Fruit fly (Drosophila melanogaster): ENCODE data around the gene eIF4E1.

Gene eIF4E1

dm6 chr3L:9370907-9371365 lies 31.3 kb downstream of the eIF4E1 start, which contains the start of gene Fdx1 (continued):
- TF ChIP-seq GATAe (GFP tag; conservative IDR thresholded peaks at IDR 0.05), result no peak
- no peak for TF ChIP-seq repo (GFP tag; optimal IDR thresholded peaks at IDR 0.05)
- no peak for TF ChIP-seq D19B (GFP tag; optimal IDR thresholded peaks at IDR 0.05)
- no peak for TF ChIP-seq da (GFP tag; optimal IDR thresholded peaks at IDR 0.05)
- TF ChIP-seq Sry-β (GFP tag; optimal IDR thresholded peaks at IDR 0.05), result no peak
- no peak for TF ChIP-seq gro (GFP tag; optimal IDR thresholded peaks at IDR 0.05)
- peak; percentile 47 for TF ChIP-seq CG18599 (GFP tag; optimal IDR thresholded peaks at IDR 0.05)
- no peak for TF ChIP-seq CG2678 (tag; optimal IDR thresholded peaks at IDR 0.05)
- no peak for TF ChIP-seq CG7987 (GFP tag; optimal IDR thresholded peaks at IDR 0.05)
- no peak for TF ChIP-seq dmrt11E (tag; optimal IDR thresholded peaks at IDR 0.05)
- peak in 1 of 2 experiments; percentile 59 for TF ChIP-seq dpn (GFP tag; optimal IDR thresholded peaks at IDR 0.05)
- TF ChIP-seq CG7357 (GFP tag; IDR thresholded peaks at IDR 0.05), result no peak
- TF ChIP-seq Awh (GFP tag; IDR thresholded peaks at IDR 0.05), result no peak
- no peak for TF ChIP-seq CG9215 (GFP tag; IDR thresholded peaks at IDR 0.05)
- TF ChIP-seq jigr1 (GFP tag; IDR thresholded peaks at IDR 0.05), result no peak
- TF ChIP-seq HmgD (GFP tag; optimal IDR thresholded peaks at IDR 0.05), result no peak
- peak; percentile 38; the same call in 1 of the 2 replicates for TF ChIP-seq NFAT (GFP tag; IDR thresholded peaks at IDR 0.05)
- TF ChIP-seq run (tag; optimal IDR thresholded peaks at IDR 0.05), result no peak
- TF ChIP-seq CG34224 (GFP tag; IDR thresholded peaks at IDR 0.05; ENCODE audit: partially characterized antibody), result peak; percentile 47; the same call in 2 of the 3 replicates
- no peak for TF ChIP-seq bab2 (GFP tag; optimal IDR thresholded peaks at IDR 0.05)
- no peak for TF ChIP-seq Lhr (GFP tag; optimal IDR thresholded peaks at IDR 0.05)
- TF ChIP-seq ap (GFP tag; IDR thresholded peaks at IDR 0.05), result no peak; the same call in 1 of the 2 replicates
- peak; percentile 48 for TF ChIP-seq lilli (GFP tag; optimal IDR thresholded peaks at IDR 0.05)
- 0 out of 3 replicates have a peak, but pooled peaks have one; percentile 51 for TF ChIP-seq gce (GFP tag; IDR thresholded peaks at IDR 0.05)
- TF ChIP-seq CG1832 (GFP tag; optimal IDR thresholded peaks at IDR 0.05), result no peak
- no peak for TF ChIP-seq CG4730 (GFP tag; IDR thresholded peaks at IDR 0.05)
- peak; percentile 35 for TF ChIP-seq az2 (GFP tag; optimal IDR thresholded peaks at IDR 0.05)
- TF ChIP-seq CG10565 (GFP tag; optimal IDR thresholded peaks at IDR 0.05), result no peak
- no peak for TF ChIP-seq Asciz (GFP tag; optimal IDR thresholded peaks at IDR 0.05)
- 0 out of 3 replicates have a peak, but pooled peaks have one; percentile 27 for TF ChIP-seq so (GFP tag; IDR thresholded peaks at IDR 0.05)
- no peak; the same call in 1 of the 2 replicates for TF ChIP-seq lmd (GFP tag; IDR thresholded peaks at IDR 0.05)
- peak; percentile 39; the same call in 1 of the 3 replicates for TF ChIP-seq Dbx (GFP tag; IDR thresholded peaks at IDR 0.05)
- no peak for TF ChIP-seq CG1233 (GFP tag; optimal IDR thresholded peaks at IDR 0.05)
- peak; percentile 33 for TF ChIP-seq CG12155 (GFP tag; optimal IDR thresholded peaks at IDR 0.05)
- no peak for TF ChIP-seq ATbp (GFP tag; optimal IDR thresholded peaks at IDR 0.05)
- no peak for TF ChIP-seq MTF-1 (GFP tag; optimal IDR thresholded peaks at IDR 0.05; ENCODE audit: borderline replicate concordance)
- TF ChIP-seq sc (optimal IDR thresholded peaks at IDR 0.05), result no peak
- no peak for TF ChIP-seq sc (GFP tag; optimal IDR thresholded peaks at IDR 0.05)
- TF ChIP-seq Dll (GFP tag; IDR thresholded peaks at IDR 0.05; ENCODE audit: partially characterized antibody), result peak; percentile 80
- TF ChIP-seq CG4707 (GFP tag; optimal IDR thresholded peaks at IDR 0.05), result no peak
- TF ChIP-seq Meics (GFP tag; optimal IDR thresholded peaks at IDR 0.05), result peak; percentile 42
- no peak for TF ChIP-seq CG11085 (GFP tag; IDR thresholded peaks at IDR 0.05)
- TF ChIP-seq CG14860 (GFP tag; IDR thresholded peaks at IDR 0.05; ENCODE audit: partially characterized antibody), result peak; percentile 49; the same call in 2 of the 3 replicates
- no peak for TF ChIP-seq ewg (GFP tag; optimal IDR thresholded peaks at IDR 0.05)
- no peak for TF ChIP-seq fru (optimal IDR thresholded peaks at IDR 0.05)
- peak; percentile 24 for TF ChIP-seq CG3281 (GFP tag; optimal IDR thresholded peaks at IDR 0.05)
- TF ChIP-seq Xrp1 (GFP tag; IDR thresholded peaks at IDR 0.05), result peak; percentile 59; the same call in 1 of the 2 replicates
- TF ChIP-seq Hr78 (GFP tag; optimal IDR thresholded peaks at IDR 0.05), result no peak
- TF ChIP-seq h (optimal IDR thresholded peaks at IDR 0.05), result no peak
- no peak for TF ChIP-seq CG1792 (GFP tag; optimal IDR thresholded peaks at IDR 0.05)
- no peak for TF ChIP-seq cas (GFP tag; IDR thresholded peaks at IDR 0.05)
